Worm (Caenorhabditis elegans) whole organism, L4 larva: ENCODE results near the gene nhr-30.

ENCODE experiments used
- F26F4.8 ChIP-seq: fragments of 200-800 bp; sonication (Bioruptor generic); conservative IDR thresholded peaks from 2 replicates; pipeline ENCODE4 v1.3.6; 2022; ENCODE audit warnings: missing genetic modification characterization, missing compliant biosample characterization
- T26A8.4 ChIP-seq: fragments of 200-800 bp; sonication (Bioruptor generic); IDR thresholded peaks from 2 replicates; pipeline ENCODE4 v1.3.6; 2022; ENCODE audit warnings: missing genetic modification characterization, missing compliant biosample characterization
- ZK337.2 ChIP-seq: fragments of 200-800 bp; sonication (Bioruptor generic); IDR thresholded peaks from 2 replicates; pipeline ENCODE4 v1.3.6; 2022; ENCODE audit warnings: missing genetic modification reagents, missing genetic modification characterization, missing compliant biosample characterization
- aha-1 ChIP-seq: fragments of 150-350 bp; peaks from one replicate; lab custom pipeline; 2014; ENCODE audit warnings: missing biosample characterization, missing genetic modification characterization
- aly-2 ChIP-seq: sonication (generic microtip); optimal IDR thresholded peaks from 2 replicates; lab custom pipeline; 2018; ENCODE audit warnings: missing biosample characterization, missing genetic modification characterization
- arid-1 ChIP-seq: fragments of 200-800 bp; sonication (Bioruptor generic); conservative IDR thresholded peaks from 2 replicates; pipeline ENCODE4 v1.3.6; 2022; ENCODE audit warnings: missing genetic modification reagents, missing genetic modification characterization, missing compliant biosample characterization
- attf-4 ChIP-seq: sonication (generic microtip); optimal IDR thresholded peaks from 3 replicates; lab custom pipeline; 2017; ENCODE audit warnings: missing biosample characterization, missing genetic modification characterization
- ceh-44 ChIP-seq: fragments of 200-800 bp; sonication (Bioruptor generic); IDR thresholded peaks from 2 replicates; pipeline ENCODE4 v1.3.6; 2022; ENCODE audit warnings: missing genetic modification reagents, missing genetic modification characterization, missing compliant biosample characterization
- ceh-82 ChIP-seq: sonication (generic microtip); optimal IDR thresholded peaks from 2 replicates; lab custom pipeline; 2017; ENCODE audit warnings: missing biosample characterization, missing genetic modification characterization
- ctbp-1 ChIP-seq: fragments of 200-800 bp; sonication (Bioruptor generic); IDR thresholded peaks from 2 replicates; pipeline ENCODE4 v1.3.6; 2022; ENCODE audit warnings: missing genetic modification reagents, missing genetic modification characterization, missing compliant biosample characterization
- daf-8 ChIP-seq: fragments of 200-800 bp; sonication (Bioruptor generic); IDR thresholded peaks from 2 replicates; pipeline ENCODE4 v1.3.6; 2022; ENCODE audit warnings: missing genetic modification characterization, missing compliant biosample characterization
- dmd-6 ChIP-seq: fragments of 200-800 bp; sonication (Bioruptor generic); IDR thresholded peaks from 2 replicates; pipeline ENCODE4 v1.3.6; 2022; ENCODE audit warnings: missing genetic modification reagents, missing genetic modification characterization, missing compliant biosample characterization
- fkh-10 ChIP-seq: fragments of 150-350 bp; optimal IDR thresholded peaks from 2 replicates; lab custom pipeline; 2014; ENCODE audit warnings: missing biosample characterization, missing genetic modification reagents, missing genetic modification characterization
- fos-1 ChIP-seq: fragments of 150-350 bp; optimal IDR thresholded peaks from 2 replicates; lab custom pipeline; 2014; ENCODE audit warnings: missing biosample characterization, missing genetic modification characterization
- hif-1 ChIP-seq, 2 experiments: sonication (generic microtip); optimal IDR thresholded peaks; 2 replicates each; lab custom pipeline; 2016 to 2017; ENCODE audit warnings: missing compliant biosample characterization in 2 of 2, missing genetic modification characterization in 2 of 2, missing genetic modification reagents in 2 of 2, missing genotype in 2 of 2, mild to moderate bottlenecking in 1 of 2
- hmg-1.1 ChIP-seq: fragments of 200-800 bp; sonication (Bioruptor generic); IDR thresholded peaks from 2 replicates; pipeline ENCODE4 v1.3.6; 2022; ENCODE audit warnings: missing genetic modification reagents, missing genetic modification characterization, missing compliant biosample characterization
- jun-1 ChIP-seq: fragments of 150-350 bp; optimal IDR thresholded peaks from 2 replicates; lab custom pipeline; 2014; ENCODE audit warnings: missing biosample characterization, missing genetic modification reagents, missing genetic modification characterization
- lin-1 ChIP-seq: fragments of 200-800 bp; sonication (Bioruptor generic); IDR thresholded peaks from 2 replicates; pipeline ENCODE4 v1.3.6; 2022; ENCODE audit warnings: missing genetic modification reagents, missing genetic modification characterization, missing compliant biosample characterization
- lin-29 ChIP-seq: fragments of 200-800 bp; sonication (Bioruptor generic); IDR thresholded peaks from 2 replicates; pipeline ENCODE4 v1.3.6; 2022; ENCODE audit warnings: missing genetic modification reagents, missing genetic modification characterization, missing compliant biosample characterization
- lin-38 ChIP-seq: fragments of 200-800 bp; sonication (Bioruptor generic); IDR thresholded peaks from 2 replicates; pipeline ENCODE4 v1.3.6; 2022; ENCODE audit warnings: missing genetic modification reagents, missing genetic modification characterization, missing compliant biosample characterization
- madf-5 ChIP-seq, 2 experiments: fragments of 200-800 bp; sonication (Bioruptor generic); IDR thresholded peaks; 2 replicates each; pipeline ENCODE4 v1.3.6; 2022; ENCODE audit warnings: missing compliant biosample characterization in 2 of 2, missing genetic modification characterization in 2 of 2
- mxl-2 ChIP-seq: fragments of 200-800 bp; sonication (Bioruptor generic); conservative IDR thresholded peaks from 2 replicates; pipeline ENCODE4 v1.3.6; 2022; ENCODE audit warnings: missing genetic modification reagents, missing genetic modification characterization, missing compliant biosample characterization
- nhr-25 ChIP-seq: sonication (generic microtip); optimal IDR thresholded peaks from 2 replicates; lab custom pipeline; 2017; ENCODE audit warnings: missing genetic modification characterization, mild to moderate bottlenecking, missing compliant biosample characterization, antibody characterized with exemption, moderate library complexity, borderline replicate concordance; ENCODE audit not compliant: insufficient read depth
- nhr-28 ChIP-seq: fragments of 150-350 bp; optimal IDR thresholded peaks from 2 replicates; lab custom pipeline; 2014; ENCODE audit warnings: missing biosample characterization, missing genetic modification characterization
- nhr-77 ChIP-seq: fragments of 150-350 bp; optimal IDR thresholded peaks from 2 replicates; lab custom pipeline; 2014; ENCODE audit warnings: missing biosample characterization, missing genetic modification characterization
- php-3 ChIP-seq: fragments of 200-800 bp; sonication (Bioruptor generic); IDR thresholded peaks from 2 replicates; pipeline ENCODE4 v1.3.6; 2022; ENCODE audit warnings: missing genetic modification reagents, missing genetic modification characterization, missing compliant biosample characterization
- pqm-1 ChIP-seq: sonication (generic microtip); optimal IDR thresholded peaks from 2 replicates; lab custom pipeline; 2017; ENCODE audit warnings: missing biosample characterization, missing genetic modification characterization
- snpc-4 ChIP-seq: fragments of 150-350 bp; optimal IDR thresholded peaks from 2 replicates; lab custom pipeline; 2014; ENCODE audit warnings: missing biosample characterization, missing genetic modification characterization
- tra-1 ChIP-seq: fragments of 200-800 bp; sonication (Bioruptor generic); IDR thresholded peaks from 2 replicates; pipeline ENCODE4 v1.3.6; 2022; ENCODE audit warnings: missing genetic modification reagents, missing genetic modification characterization, missing compliant biosample characterization
- vab-7 ChIP-seq: fragments of 200-800 bp; sonication (Bioruptor generic); IDR thresholded peaks from 2 replicates; pipeline ENCODE4 v1.3.6; 2022; ENCODE audit warnings: missing genetic modification reagents, missing genetic modification characterization, missing compliant biosample characterization
- zfp-3 ChIP-seq: fragments of 200-800 bp; sonication (Bioruptor generic); conservative IDR thresholded peaks from 2 replicates; pipeline ENCODE4 v1.3.6; 2022; ENCODE audit warnings: missing genetic modification reagents, missing genetic modification characterization, missing compliant biosample characterization
- zip-11 ChIP-seq: fragments of 200-800 bp; sonication (Bioruptor generic); IDR thresholded peaks from 2 replicates; pipeline ENCODE4 v1.3.6; 2022; ENCODE audit warnings: missing genetic modification characterization, missing compliant biosample characterization

Gene nhr-30

DNA sequence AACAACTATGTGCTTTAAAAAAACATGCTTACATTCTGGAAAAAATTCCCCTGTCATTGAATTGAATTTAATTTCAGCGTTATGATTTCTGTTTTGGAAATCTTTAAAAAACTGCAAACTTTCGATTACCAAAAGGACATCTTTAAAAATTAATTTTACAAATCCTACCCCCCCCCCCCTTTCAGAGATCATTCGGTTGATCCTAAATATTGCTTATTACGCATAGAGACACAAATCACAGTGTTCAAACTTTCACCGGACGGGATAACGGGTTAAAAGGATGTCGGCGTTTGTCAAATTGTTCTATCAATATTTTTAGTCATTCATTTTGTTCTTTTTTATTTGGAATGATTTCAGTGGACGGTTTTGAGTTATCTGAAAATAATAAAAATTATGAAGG is 11.7 kb upstream of the nhr-30 start, which contains the start of gene C25E10.4:
Gene C25E10.4 (plus strand): TSS at position 301 of the 400 bp plus-strand sequence.
- TF ChIP-seq nhr-25 (tag; lab: Kevin White, UChicago) (no peak), aha-1 (tag; lab: Kevin White, UChicago) (peak; percentile 37), attf-4 (tag; lab: Kevin White, UChicago) (no peak)

ce11 chrV:9035685-9036084 is 9.3 kb upstream of the nhr-30 start, which contains the start of gene srsx-34:
Gene srsx-34 (plus strand): TSS chrV:9035985.
- no peak for TF ChIP-seq nhr-28 (tag; lab: Kevin White, UChicago)
- TF ChIP-seq ctbp-1, result no peak
- peak; percentile 31 for TF ChIP-seq aha-1 (tag; lab: Kevin White, UChicago)
- no peak for TF ChIP-seq fkh-10 (GFP tag; lab: Kevin White, UChicago)
- TF ChIP-seq jun-1 (tag; lab: Kevin White, UChicago), result no peak
- no peak for TF ChIP-seq nhr-77 (tag; lab: Kevin White, UChicago)

DNA sequence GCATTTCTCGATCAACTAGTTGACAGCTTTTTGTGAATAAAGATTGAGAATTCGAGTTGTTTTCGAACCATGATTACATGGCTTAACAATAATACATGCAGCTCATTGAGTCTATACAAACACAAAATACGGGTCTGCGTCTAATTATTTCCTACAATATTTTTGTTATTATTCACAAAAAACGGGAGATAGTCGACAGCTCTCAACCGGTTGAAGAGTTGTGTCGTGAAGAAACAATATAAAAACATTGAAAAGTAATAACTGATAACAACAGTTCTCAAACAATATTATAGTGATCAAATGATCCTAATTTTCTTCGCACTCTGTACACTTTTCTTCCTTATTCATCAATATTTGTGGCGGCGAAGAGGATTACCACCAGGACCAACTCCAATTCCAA is 3.9 kb upstream of the nhr-30 start, which contains the start of gene cyp-33B1:
Gene cyp-33B1 (plus strand): TSS at position 301 of the 400 bp plus-strand sequence.
- TF ChIP-seq zfp-3 (GFP tag; lab: Robert Waterston, UW), result no peak
- no peak for TF ChIP-seq hmg-1.1
- TF ChIP-seq php-3 (GFP tag; lab: Robert Waterston, UW), result no peak
- no peak for TF ChIP-seq mxl-2
- TF ChIP-seq vab-7 (GFP tag; lab: Robert Waterston, UW), result no peak
- no peak for TF ChIP-seq tra-1 (GFP tag; lab: Robert Waterston, UW)
- no peak for TF ChIP-seq fos-1 (tag; lab: Kevin White, UChicago)
- no peak for TF ChIP-seq F26F4.8
- TF ChIP-seq lin-29 (GFP tag; lab: Robert Waterston, UW), result no peak
- no peak for TF ChIP-seq pqm-1 (tag; lab: Kevin White, UChicago)

ce11 chrV:9047555-9048049 is 2.6 kb downstream of the nhr-30 start, which contains the start of gene C25E10.17:
Gene C25E10.17 (minus strand): TSS chrV:9047605.
- TF ChIP-seq aha-1 (tag; lab: Kevin White, UChicago), result peak; percentile 92
- TF ChIP-seq T26A8.4 (GFP tag; lab: Robert Waterston, UW), result no peak

ce11 chrV:9049271-9049670 is 4.3 kb downstream of the nhr-30 start:
- TF ChIP-seq daf-8 (GFP tag; lab: Robert Waterston, UW) (no peak), ZK337.2 (GFP tag; lab: Robert Waterston, UW) (no peak), dmd-6 (no peak), madf-5 (GFP tag; IDR thresholded peaks at IDR 0.05; lab: Robert Waterston, UW) (no peak), arid-1 (no peak), lin-38 (GFP tag; lab: Robert Waterston, UW) (no peak), hif-1 (tag; optimal IDR thresholded peaks at IDR 0.05; lab: Kevin White, UChicago) (no peak), ceh-82 (tag; lab: Kevin White, UChicago) (no peak), zip-11 (GFP tag; lab: Robert Waterston, UW) (no peak), aly-2 (tag; lab: Kevin White, UChicago) (no peak), snpc-4 (tag; lab: Kevin White, UChicago) (no peak)

DNA sequence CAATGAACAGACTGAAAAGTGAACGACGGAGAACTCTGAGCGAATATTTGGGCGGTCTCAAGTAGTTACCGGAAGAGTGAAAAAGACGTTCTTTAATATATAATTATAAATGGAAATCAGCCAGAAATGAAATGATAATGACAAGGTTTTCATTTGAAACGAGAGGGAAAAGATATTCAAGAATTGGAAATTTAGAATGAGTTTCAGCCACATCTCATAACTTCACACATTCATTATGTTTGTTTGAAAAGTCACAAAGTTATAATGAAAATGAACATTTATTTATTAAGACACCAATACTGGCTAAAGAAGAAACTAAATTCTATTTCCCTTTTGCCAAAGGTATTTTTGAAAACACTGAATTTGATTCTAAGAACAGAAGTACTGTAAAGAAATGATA is 6.1 kb downstream of the nhr-30 start, which contains the start of gene C25E10.7:
Gene C25E10.7 (minus strand): TSS at position 101 of the 400 bp plus-strand sequence.
- no peak for TF ChIP-seq lin-1 (GFP tag; lab: Robert Waterston, UW)
- TF ChIP-seq ceh-44, result no peak
